Worm (Caenorhabditis elegans) whole organism, midembryonic: ENCODE data around the gene sdz-23.

Experiments used
- T22C8.4 ChIP-seq: fragments of 200-800 bp; sonication (Bioruptor generic); IDR thresholded peaks from 2 replicates; pipeline ENCODE4 v1.3.6; 2022; ENCODE audit warnings: missing genetic modification characterization, missing compliant biosample characterization
- cog-1 ChIP-seq: sonication (generic microtip); optimal IDR thresholded peaks from 2 replicates; lab custom pipeline; 2016; ENCODE audit warnings: missing genetic modification characterization, missing compliant biosample characterization
- flt-1 ChIP-seq: fragments of 200-800 bp; sonication (Bioruptor generic); IDR thresholded peaks from 2 replicates; pipeline ENCODE4 v1.3.6; 2022; ENCODE audit warnings: missing genetic modification characterization, missing compliant biosample characterization
- klf-2 ChIP-seq: fragments of 200-800 bp; sonication (Bioruptor generic); conservative IDR thresholded peaks from 2 replicates; pipeline ENCODE4 v1.3.6; 2022; ENCODE audit warnings: missing genetic modification reagents, missing genetic modification characterization, missing compliant biosample characterization
- med-1 ChIP-seq: sonication (generic microtip); optimal IDR thresholded peaks from 2 replicates; lab custom pipeline; 2017; ENCODE audit warnings: missing genetic modification characterization, mild to moderate bottlenecking, missing compliant biosample characterization, antibody characterized with exemption, missing genetic modification reagents; ENCODE audit not compliant: insufficient read depth
- ref-1 ChIP-seq: fragments of 200-800 bp; sonication (Bioruptor generic); conservative IDR thresholded peaks from 2 replicates; pipeline ENCODE4 v1.3.6; 2022; ENCODE audit warnings: missing genetic modification reagents, missing genetic modification characterization, missing compliant biosample characterization
- tab-1 ChIP-seq: fragments of 200-800 bp; sonication (Bioruptor generic); IDR thresholded peaks from 2 replicates; pipeline ENCODE4 v1.3.6; 2022; ENCODE audit warnings: missing genetic modification characterization, missing compliant biosample characterization
- ztf-23 ChIP-seq: fragments of 200-800 bp; sonication (Bioruptor generic); IDR thresholded peaks from 2 replicates; pipeline ENCODE4 v1.3.6; 2022; ENCODE audit warnings: missing genetic modification reagents, missing genetic modification characterization, missing compliant biosample characterization
- ztf-29 ChIP-seq: fragments of 200-800 bp; sonication (Bioruptor generic); IDR thresholded peaks from 2 replicates; pipeline ENCODE4 v1.3.6; 2022; ENCODE audit warnings: missing genetic modification reagents, missing genetic modification characterization, missing compliant biosample characterization

Gene sdz-23

ce11 chrV:8099306-8099705 lies at the start of gene sdz-23:
Gene sdz-23 (plus strand): TSS chrV:8099606.
- TF ChIP-seq cog-1 (tag; lab: Kevin White, UChicago) (no peak), ztf-23 (GFP tag; lab: Robert Waterston, UW) (no peak), tab-1 (GFP tag; lab: Robert Waterston, UW) (no peak), T22C8.4 (GFP tag; lab: Robert Waterston, UW) (no peak), klf-2 (GFP tag; lab: Robert Waterston, UW) (no peak), flt-1 (GFP tag; lab: Robert Waterston, UW) (no peak), ztf-29 (no peak), ref-1 (GFP tag; lab: Robert Waterston, UW) (no peak)

DNA sequence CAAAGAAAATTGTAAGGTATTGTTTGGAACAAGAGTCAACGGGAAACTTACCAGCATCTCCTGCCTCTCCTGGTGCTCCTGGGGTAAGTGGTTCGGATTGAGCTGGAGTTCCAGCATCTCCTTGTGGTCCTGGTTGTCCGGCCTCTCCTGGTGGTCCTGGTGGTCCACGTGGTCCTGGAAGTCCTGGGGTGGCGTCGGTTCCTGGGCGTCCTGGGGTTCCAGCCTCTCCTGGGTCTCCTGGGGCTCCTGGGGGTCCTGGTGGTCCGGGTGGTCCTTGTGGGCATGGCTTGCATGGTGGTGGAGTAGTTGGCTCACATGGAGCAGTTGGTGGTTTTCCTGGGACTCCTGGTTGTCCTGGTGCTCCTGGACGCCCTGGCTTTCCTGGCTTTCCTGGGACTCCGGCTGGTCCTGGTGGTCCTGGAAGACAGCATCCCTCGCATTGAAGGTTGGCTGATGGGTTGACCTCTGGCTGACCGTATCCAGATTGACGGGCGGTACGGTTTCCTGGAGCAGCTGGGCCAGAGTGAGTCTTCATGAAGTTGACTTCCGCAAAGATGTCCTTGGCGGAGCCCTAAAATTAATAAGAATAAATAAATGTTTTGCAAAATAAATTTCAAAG lies 49.2 kb upstream of the sdz-23 start:
- TF ChIP-seq T22C8.4 (GFP tag; lab: Robert Waterston, UW) (no peak), ref-1 (GFP tag; lab: Robert Waterston, UW) (no peak), tab-1 (GFP tag; lab: Robert Waterston, UW) (no peak), flt-1 (GFP tag; lab: Robert Waterston, UW) (no peak), cog-1 (tag; lab: Kevin White, UChicago) (no peak), ztf-29 (no peak), med-1 (GFP tag; lab: Kevin White, UChicago) (no peak), klf-2 (GFP tag; lab: Robert Waterston, UW) (no peak), ztf-23 (GFP tag; lab: Robert Waterston, UW) (no peak)

- TF ChIP-seq flt-1 (GFP tag; lab: Robert Waterston, UW) (no peak), med-1 (GFP tag; lab: Kevin White, UChicago) (no peak), ztf-23 (GFP tag; lab: Robert Waterston, UW) (no peak), klf-2 (GFP tag; lab: Robert Waterston, UW) (no peak), T22C8.4 (GFP tag; lab: Robert Waterston, UW) (no peak), ref-1 (GFP tag; lab: Robert Waterston, UW) (no peak), ztf-29 (no peak), tab-1 (GFP tag; lab: Robert Waterston, UW) (no peak), cog-1 (tag; lab: Kevin White, UChicago) (no peak)
Measured at ce11 chrV:8050811-8051210, 48.6 kb upstream of the sdz-23 start, which contains the start of gene col-43. Gene col-43 (minus strand): TSS chrV:8050911.

- TF ChIP-seq cog-1 (tag; lab: Kevin White, UChicago) (no peak), T22C8.4 (GFP tag; lab: Robert Waterston, UW) (no peak), ztf-29 (no peak), klf-2 (GFP tag; lab: Robert Waterston, UW) (no peak), tab-1 (GFP tag; lab: Robert Waterston, UW) (no peak), ref-1 (GFP tag; lab: Robert Waterston, UW) (no peak), ztf-23 (GFP tag; lab: Robert Waterston, UW) (no peak), flt-1 (GFP tag; lab: Robert Waterston, UW) (no peak), med-1 (GFP tag; lab: Kevin White, UChicago) (no peak)
Measured at ce11 chrV:8051851-8052250, 47.6 kb upstream of the sdz-23 start, which contains the start of gene sth-1. Gene sth-1 (plus strand): TSS chrV:8052151.

DNA sequence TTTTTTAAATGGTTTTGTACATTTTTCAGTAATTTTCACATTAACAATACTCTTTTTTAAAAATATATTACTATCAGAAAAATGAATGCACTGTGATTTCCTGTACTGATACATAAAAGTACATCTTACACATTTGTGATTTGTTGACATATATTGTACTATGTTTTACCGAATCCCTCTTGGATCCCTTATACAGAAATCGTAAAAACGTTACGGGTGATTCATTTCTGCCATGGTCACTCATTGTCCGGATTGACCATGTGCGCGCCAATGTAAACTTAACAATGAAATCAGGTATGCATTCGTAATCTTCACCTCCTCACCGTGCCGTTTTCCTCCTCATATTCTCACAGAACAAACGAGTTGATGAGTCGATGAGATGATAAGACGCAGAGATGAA lies 45.3 kb upstream of the sdz-23 start, which contains the start of gene ZC513.2:
Gene ZC513.2 (plus strand): TSS at position 301 of the 400 bp plus-strand sequence.
- TF ChIP-seq T22C8.4 (GFP tag; lab: Robert Waterston, UW) (no peak), ref-1 (GFP tag; lab: Robert Waterston, UW) (no peak), tab-1 (GFP tag; lab: Robert Waterston, UW) (no peak), klf-2 (GFP tag; lab: Robert Waterston, UW) (no peak)

DNA sequence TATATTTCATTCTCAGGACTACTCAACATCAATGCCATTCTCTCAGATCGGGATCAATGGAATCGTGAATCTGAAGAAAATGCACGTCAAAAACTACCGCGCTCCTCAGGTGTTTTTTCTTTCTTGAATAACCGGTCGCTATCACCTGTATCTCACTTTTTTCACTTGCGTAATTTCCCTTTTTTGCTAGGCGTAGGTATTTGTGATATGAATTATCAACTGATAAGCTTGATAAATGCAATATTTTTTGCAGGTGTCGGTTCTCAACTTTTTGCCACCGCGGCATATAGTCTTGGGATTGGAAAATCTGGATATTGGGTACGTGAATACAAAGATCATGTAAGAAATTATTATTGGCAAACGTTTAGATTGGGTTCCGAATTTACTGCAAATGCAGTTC lies 44.2 kb upstream of the sdz-23 start:
- TF ChIP-seq ref-1 (GFP tag; lab: Robert Waterston, UW) (no peak), ztf-29 (no peak), ztf-23 (GFP tag; lab: Robert Waterston, UW) (no peak), med-1 (GFP tag; lab: Kevin White, UChicago) (no peak), flt-1 (GFP tag; lab: Robert Waterston, UW) (no peak), tab-1 (GFP tag; lab: Robert Waterston, UW) (no peak), T22C8.4 (GFP tag; lab: Robert Waterston, UW) (no peak), klf-2 (GFP tag; lab: Robert Waterston, UW) (no peak), cog-1 (tag; lab: Kevin White, UChicago) (no peak)

DNA sequence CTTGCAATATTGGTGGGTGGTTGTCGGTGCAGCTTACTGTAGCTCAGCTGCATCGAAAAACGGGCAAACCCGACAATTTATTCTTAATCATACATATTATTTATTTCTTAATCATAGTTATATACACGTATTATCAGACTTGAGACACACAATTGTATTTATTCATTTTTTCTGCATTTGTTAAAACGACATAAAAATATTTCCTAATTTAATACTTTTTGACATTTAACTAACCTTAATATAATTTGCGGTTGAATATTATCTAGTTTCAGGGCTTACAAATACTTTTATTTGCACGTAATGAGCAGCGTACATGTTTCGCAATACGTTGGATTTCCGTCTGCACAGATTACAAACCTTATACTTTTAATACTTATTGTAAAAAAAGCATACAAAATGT lies 41.0 kb upstream of the sdz-23 start, which contains the start of gene str-138:
Gene str-138 (plus strand): TSS at position 301 of the 400 bp plus-strand sequence.
- no peak for TF ChIP-seq T22C8.4 (GFP tag; lab: Robert Waterston, UW)
- TF ChIP-seq ref-1 (GFP tag; lab: Robert Waterston, UW): no peak
- TF ChIP-seq med-1 (GFP tag; lab: Kevin White, UChicago): no peak
- TF ChIP-seq ztf-29: no peak
- TF ChIP-seq klf-2 (GFP tag; lab: Robert Waterston, UW): no peak

- no peak for TF ChIP-seq ztf-23 (GFP tag; lab: Robert Waterston, UW)
Measured at ce11 chrV:8062074-8062473, 37.3 kb upstream of the sdz-23 start, which contains the start of gene str-139. Gene str-139 (minus strand): TSS chrV:8062174.

DNA sequence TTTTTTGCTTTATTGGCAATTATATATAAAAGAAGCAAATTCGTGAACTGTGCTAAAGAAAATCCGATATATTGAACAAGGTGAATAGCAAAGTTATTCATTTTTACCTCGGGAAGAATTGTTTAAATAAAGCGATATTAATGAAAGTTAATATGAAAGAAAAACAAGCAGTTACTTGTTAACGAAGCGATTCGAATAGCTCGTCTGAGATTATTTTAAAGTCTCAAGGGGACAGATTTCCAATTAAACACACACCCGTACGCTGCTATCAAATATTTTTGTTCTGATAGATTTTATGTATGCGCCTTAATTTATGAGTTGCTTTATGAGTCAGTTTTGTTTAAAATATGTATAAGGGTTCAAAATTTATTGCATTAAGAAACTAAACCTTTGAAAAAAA lies 31.6 kb upstream of the sdz-23 start, which contains the start of gene str-140:
Gene str-140 (minus strand): TSS at position 101 of the 400 bp plus-strand sequence.
- TF ChIP-seq ztf-29 (no peak), flt-1 (GFP tag; lab: Robert Waterston, UW) (no peak), ztf-23 (GFP tag; lab: Robert Waterston, UW) (no peak), klf-2 (GFP tag; lab: Robert Waterston, UW) (no peak), tab-1 (GFP tag; lab: Robert Waterston, UW) (no peak), cog-1 (tag; lab: Kevin White, UChicago) (no peak), ref-1 (GFP tag; lab: Robert Waterston, UW) (no peak), med-1 (GFP tag; lab: Kevin White, UChicago) (no peak)
